Worm (Caenorhabditis elegans): Measurements from ENCODE around the gene F26F12.2.

The F26F12.2 gene

ce11 chrV:5805467-5805866 lies 32.9 kb downstream of the F26F12.2 start, which contains the start of gene ZC250.5:
Gene ZC250.5 (plus strand): TSS chrV:5805767.
- TF ChIP-seq K11D2.4 (GFP tag; IDR thresholded peaks at IDR 0.05) (no peak), athp-1 (tag; optimal IDR thresholded peaks at IDR 0.05) (no peak), him-1 (tag; optimal IDR thresholded peaks at IDR 0.05) (no peak), F37B4.10 (GFP tag; IDR thresholded peaks at IDR 0.05) (no peak), T07F8.4 (tag; optimal IDR thresholded peaks at IDR 0.05) (no peak)

DNA sequence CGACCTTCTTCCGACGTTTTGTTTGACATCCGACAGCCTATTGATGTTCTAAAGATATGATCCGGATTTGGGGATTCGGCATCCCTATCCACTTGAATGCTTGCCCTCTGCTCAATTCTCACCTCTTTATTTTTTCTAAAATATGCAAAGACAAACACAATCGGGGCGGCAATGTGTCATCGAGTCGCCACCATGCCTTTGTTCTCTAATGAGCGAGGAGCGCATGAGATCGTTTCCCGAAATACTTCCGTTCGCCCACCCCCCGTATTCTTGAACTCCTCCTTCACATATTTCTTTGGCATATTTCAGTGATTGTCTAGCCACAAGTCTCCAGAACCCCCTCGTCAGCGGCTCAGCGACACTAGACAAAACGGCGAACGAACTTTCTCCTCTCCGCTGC lies 39.0 kb downstream of the F26F12.2 start, which contains the start of gene cyn-17:
Gene cyn-17, plus strand, starts transcription at position 301 of the 400 bp plus-strand sequence.
- TF ChIP-seq fkh-3 (tag; optimal IDR thresholded peaks at IDR 0.05) = no peak
- no peak for TF ChIP-seq sdz-38 (tag; optimal IDR thresholded peaks at IDR 0.05)
- TF ChIP-seq pha-4 (tag; optimal IDR thresholded peaks at IDR 0.05) = no peak
- no peak for TF ChIP-seq lin-35 (GFP tag; optimal IDR thresholded peaks at IDR 0.05)
- no peak for TF ChIP-seq egl-44 (GFP tag; IDR thresholded peaks at IDR 0.05)
- no peak for TF ChIP-seq hmg-1.2 (GFP tag; IDR thresholded peaks at IDR 0.05)
- TF ChIP-seq ztf-22 (GFP tag; optimal IDR thresholded peaks at IDR 0.05) = no peak
- no peak for TF ChIP-seq ceh-100 (GFP tag; IDR thresholded peaks at IDR 0.05)
- no peak for TF ChIP-seq dpff-1 (tag; optimal IDR thresholded peaks at IDR 0.05)
- TF ChIP-seq ztf-3 (GFP tag; optimal IDR thresholded peaks at IDR 0.05) = no peak
- TF ChIP-seq cebp-2 (GFP tag; IDR thresholded peaks at IDR 0.05) = no peak

ce11 chrV:5798132-5798531 lies 40.3 kb downstream of the F26F12.2 start, which contains the start of gene nstp-3:
Gene nstp-3 (minus strand): TSS chrV:5798232.
- no peak for TF ChIP-seq rcor-1 (GFP tag; IDR thresholded peaks at IDR 0.05)
- no peak for TF ChIP-seq ceh-27 (GFP tag; optimal IDR thresholded peaks at IDR 0.05)
- no peak for TF ChIP-seq ztf-18 (tag; optimal IDR thresholded peaks at IDR 0.05)
- no peak for TF ChIP-seq ZK185.1 (tag; optimal IDR thresholded peaks at IDR 0.05; ENCODE audit: poor library complexity, severe bottlenecking)
- no peak for TF ChIP-seq K12H6.12 (tag; optimal IDR thresholded peaks at IDR 0.05)
- no peak for TF ChIP-seq rpc-1 (optimal IDR thresholded peaks at IDR 0.05)
- TF ChIP-seq rpc-1 (tag; optimal IDR thresholded peaks at IDR 0.05) = no peak
- no peak for TF ChIP-seq lin-26 (GFP tag; IDR thresholded peaks at IDR 0.05)

DNA sequence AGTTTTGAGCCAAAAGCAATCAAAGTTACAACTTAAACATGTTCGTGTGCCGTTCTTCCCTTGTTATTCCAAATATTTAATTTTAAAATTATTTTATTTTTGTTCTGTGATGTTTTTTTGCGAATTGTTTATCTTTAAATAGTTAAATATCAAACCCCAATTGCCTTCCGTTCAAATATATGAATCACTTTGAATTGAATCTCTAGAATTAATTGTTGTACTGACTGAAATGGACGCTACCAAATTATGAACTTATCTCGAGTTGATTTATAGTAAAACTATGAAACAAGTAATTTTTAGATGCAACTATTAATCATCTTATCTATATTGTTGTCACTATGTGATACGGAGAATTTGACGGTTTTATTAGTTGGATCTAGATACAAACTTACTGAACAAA lies 46.4 kb downstream of the F26F12.2 start, which contains the start of gene ZC250.2:
Gene ZC250.2, plus strand, starts transcription at position 301 of the 400 bp plus-strand sequence.
- TF ChIP-seq K11D2.4 (GFP tag; IDR thresholded peaks at IDR 0.05) (no peak), hsf-1 (GFP tag; IDR thresholded peaks at IDR 0.05) (0 out of 2 replicates have a peak, but pooled peaks have one; percentile 27)

- TF ChIP-seq Y67H2A.10 (GFP tag; conservative IDR thresholded peaks at IDR 0.05) = no peak
- TF ChIP-seq let-526 (GFP tag; IDR thresholded peaks at IDR 0.05) = peak; percentile 67; the same call in 1 of the 2 replicates
- TF ChIP-seq akir-1 (GFP tag; optimal IDR thresholded peaks at IDR 0.05) = no peak
- TF ChIP-seq sptf-2 (GFP tag; optimal IDR thresholded peaks at IDR 0.05) = no peak
- peak; percentile 95 for TF ChIP-seq dox-1 (GFP tag; IDR thresholded peaks at IDR 0.05)
- TF ChIP-seq F49E8.2 (tag; optimal IDR thresholded peaks at IDR 0.05; ENCODE audit: insufficient read depth) = peak; percentile 42
- no peak for TF ChIP-seq F52B5.7 (tag; optimal IDR thresholded peaks at IDR 0.05)
- peak; percentile 0 for TF ChIP-seq rpc-1 (optimal IDR thresholded peaks at IDR 0.05)
- TF ChIP-seq rpc-1 (tag; optimal IDR thresholded peaks at IDR 0.05) = no peak
- TF ChIP-seq mcd-1 (GFP tag; IDR thresholded peaks at IDR 0.05) = peak; percentile 87
- peak; percentile 73 for TF ChIP-seq lsl-1 (GFP tag; optimal IDR thresholded peaks at IDR 0.05)
- no peak for TF ChIP-seq mel-28 (tag; optimal IDR thresholded peaks at IDR 0.05; ENCODE audit: borderline replicate concordance)
- TF ChIP-seq unc-62 (GFP tag; optimal IDR thresholded peaks at IDR 0.05) = no peak
- no peak for TF ChIP-seq F55B11.4 (tag; optimal IDR thresholded peaks at IDR 0.05; ENCODE audit: borderline replicate concordance, insufficient read depth)
- peak; percentile 68 for TF ChIP-seq tbp1 (GFP tag; optimal IDR thresholded peaks at IDR 0.05)
- no peak for TF ChIP-seq Y53F4B.3 (GFP tag; IDR thresholded peaks at IDR 0.05)
- no peak for TF ChIP-seq fkh-3 (tag; optimal IDR thresholded peaks at IDR 0.05)
- TF ChIP-seq hlh-26 (GFP tag; conservative IDR thresholded peaks at IDR 0.05) = no peak
- TF ChIP-seq madf-10 (tag; optimal IDR thresholded peaks at IDR 0.05) = peak; percentile 71
These were observed 47.7 kb downstream of the F26F12.2 start, which contains the start of the genes nhr-142 and F44E7.9 for ce11 chrV:5790497-5791280. Gene nhr-142 (minus strand): TSS chrV:5790553. Gene F44E7.9 (plus strand): TSS chrV:5791230.
